Worm (Caenorhabditis elegans) whole organism, young adult: ENCODE measurements around the gene pat-6.

ENCODE experiments used
- B0261.1 ChIP-seq: sonication (generic microtip); optimal IDR thresholded peaks from 2 replicates; lab custom pipeline; 2016; ENCODE audit warnings: mild to moderate bottlenecking, missing genetic modification characterization, moderate library complexity, missing compliant biosample characterization
- C17E4.6 ChIP-seq: fragments of 200-800 bp; sonication (Bioruptor generic); IDR thresholded peaks from 2 replicates; pipeline ENCODE4 v1.3.6; 2022; ENCODE audit warnings: missing genetic modification reagents, missing genetic modification characterization, missing compliant biosample characterization
- D2030.7 ChIP-seq: fragments of 200-800 bp; sonication (Bioruptor generic); IDR thresholded peaks from 2 replicates; pipeline ENCODE4 v1.3.6; 2022; ENCODE audit warnings: missing genetic modification reagents, missing genetic modification characterization, missing compliant biosample characterization
- F22D6.2 ChIP-seq: sonication (generic microtip); optimal IDR thresholded peaks from 2 replicates; lab custom pipeline; 2016; ENCODE audit warnings: mild to moderate bottlenecking, missing genetic modification characterization, missing compliant biosample characterization
- F57C9.4 ChIP-seq: sonication (generic microtip); optimal IDR thresholded peaks from 2 replicates; lab custom pipeline; 2017; ENCODE audit warnings: mild to moderate bottlenecking, missing genetic modification characterization, missing compliant biosample characterization
- K12H6.12 ChIP-seq: fragments of 200-800 bp; sonication (Bioruptor generic); optimal IDR thresholded peaks from 2 replicates; lab custom pipeline; 2018; ENCODE audit warnings: mild to moderate bottlenecking, missing genetic modification characterization, missing compliant biosample characterization
- T07F8.4 ChIP-seq: sonication (generic microtip); optimal IDR thresholded peaks from 2 replicates; lab custom pipeline; 2016; ENCODE audit warnings: mild to moderate bottlenecking, missing genetic modification characterization, moderate library complexity, missing compliant biosample characterization
- Y79H2A.3 ChIP-seq: fragments of 200-800 bp; sonication (Bioruptor generic); conservative IDR thresholded peaks from 2 replicates; pipeline ENCODE4 v1.3.6; 2022; ENCODE audit warnings: missing genetic modification reagents, missing genetic modification characterization, missing compliant biosample characterization
- Y95B8A.8 ChIP-seq: fragments of 200-800 bp; sonication (Bioruptor generic); IDR thresholded peaks from 2 replicates; pipeline ENCODE4 v1.3.6; 2022; ENCODE audit warnings: missing genetic modification reagents, missing genetic modification characterization, missing compliant biosample characterization
- ZK185.1 ChIP-seq: sonication (generic microtip); optimal IDR thresholded peaks from 2 replicates; lab custom pipeline; 2016; ENCODE audit warnings: mild to moderate bottlenecking, missing genetic modification characterization, missing compliant biosample characterization; ENCODE audit not compliant: poor library complexity, severe bottlenecking
- akir-1 ChIP-seq: fragments of 200-800 bp; sonication (Bioruptor generic); optimal IDR thresholded peaks from 2 replicates; lab custom pipeline; 2018; ENCODE audit warnings: mild to moderate bottlenecking, missing genetic modification characterization, moderate library complexity, missing compliant biosample characterization
- aptf-2 ChIP-seq: fragments of 200-800 bp; sonication (Bioruptor generic); conservative IDR thresholded peaks from 2 replicates; pipeline ENCODE4 v1.3.6; 2022; ENCODE audit warnings: missing genetic modification reagents, missing genetic modification characterization, missing compliant biosample characterization
- attf-5 ChIP-seq: fragments of 200-800 bp; sonication (Bioruptor generic); optimal IDR thresholded peaks from 2 replicates; lab custom pipeline; 2018; ENCODE audit warnings: mild to moderate bottlenecking, missing genetic modification characterization, missing compliant biosample characterization
- bed-1 ChIP-seq: fragments of 200-800 bp; sonication (Bioruptor generic); IDR thresholded peaks from 2 replicates; pipeline ENCODE4 v1.3.6; 2022; ENCODE audit warnings: missing genetic modification reagents, missing genetic modification characterization, missing compliant biosample characterization
- ceh-79 ChIP-seq: sonication (generic microtip); optimal IDR thresholded peaks from 2 replicates; lab custom pipeline; 2017; ENCODE audit warnings: mild to moderate bottlenecking, missing genetic modification characterization, missing compliant biosample characterization
- dpff-1 ChIP-seq: sonication (generic microtip); optimal IDR thresholded peaks from 2 replicates; lab custom pipeline; 2017; ENCODE audit warnings: mild to moderate bottlenecking, missing genetic modification characterization, missing compliant biosample characterization
- efl-1 ChIP-seq: fragments of 150-350 bp; optimal IDR thresholded peaks from 2 replicates; lab custom pipeline; 2014; ENCODE audit warnings: missing biosample characterization, missing genetic modification reagents, missing genetic modification characterization
- egrh-3 ChIP-seq: fragments of 200-800 bp; sonication (Bioruptor generic); IDR thresholded peaks from 2 replicates; pipeline ENCODE4 v1.3.6; 2022; ENCODE audit warnings: missing genetic modification reagents, missing genetic modification characterization, missing compliant biosample characterization
- let-526 ChIP-seq: fragments of 200-800 bp; sonication (Bioruptor generic); IDR thresholded peaks from 2 replicates; pipeline ENCODE4 v1.3.6; 2022; ENCODE audit warnings: missing genetic modification reagents, missing genetic modification characterization, missing compliant biosample characterization
- let-607 ChIP-seq, 2 experiments: fragments of 200-800 bp in 1 of 2; sonication (Bioruptor generic) in 1 of 2; sonication (generic microtip) in 1 of 2; optimal IDR thresholded peaks; 2 replicates each; lab custom pipeline; 2016 to 2018; ENCODE audit warnings: mild to moderate bottlenecking in 2 of 2, missing compliant biosample characterization in 2 of 2, missing genetic modification characterization in 2 of 2, moderate library complexity in 2 of 2, missing genotype in 1 of 2
- lin-26 ChIP-seq: fragments of 200-800 bp; sonication (Bioruptor generic); IDR thresholded peaks from 2 replicates; pipeline ENCODE4 v1.3.6; 2022; ENCODE audit warnings: missing genetic modification reagents, missing genetic modification characterization, missing compliant biosample characterization
- lin-40 ChIP-seq: sonication (generic microtip); optimal IDR thresholded peaks from 2 replicates; lab custom pipeline; 2016; ENCODE audit warnings: missing genetic modification characterization, mild to moderate bottlenecking, missing compliant biosample characterization, missing genotype, missing genetic modification reagents
- lin-54 ChIP-seq: fragments of 200-800 bp; sonication (Bioruptor generic); optimal IDR thresholded peaks from 2 replicates; lab custom pipeline; 2018; ENCODE audit warnings: mild to moderate bottlenecking, missing genetic modification characterization, missing compliant biosample characterization
- lsy-27 ChIP-seq: sonication (generic microtip); optimal IDR thresholded peaks from 2 replicates; lab custom pipeline; 2017; ENCODE audit warnings: missing genetic modification characterization, mild to moderate bottlenecking, missing compliant biosample characterization, antibody characterized with exemption, missing genotype, borderline replicate concordance; ENCODE audit not compliant: insufficient read depth
- madf-8 ChIP-seq: fragments of 200-800 bp; sonication (Bioruptor generic); conservative IDR thresholded peaks from 2 replicates; pipeline ENCODE4 v1.3.6; 2022; ENCODE audit warnings: missing genetic modification reagents, missing genetic modification characterization, missing compliant biosample characterization
- mes-4 ChIP-seq: sonication (generic microtip); optimal IDR thresholded peaks from 2 replicates; lab custom pipeline; 2016; ENCODE audit warnings: missing genotype, missing genetic modification characterization, missing compliant biosample characterization
- mxl-1 ChIP-seq: sonication (generic microtip); optimal IDR thresholded peaks from 2 replicates; lab custom pipeline; 2016; ENCODE audit warnings: missing genetic modification characterization, missing compliant biosample characterization
- nhr-179 ChIP-seq: sonication (generic microtip); optimal IDR thresholded peaks from 2 replicates; lab custom pipeline; 2016; ENCODE audit warnings: mild to moderate bottlenecking, missing genetic modification characterization, missing compliant biosample characterization
- nhr-80 ChIP-seq: sonication (generic microtip); optimal IDR thresholded peaks from 2 replicates; lab custom pipeline; 2016; ENCODE audit warnings: missing genetic modification characterization, missing compliant biosample characterization
- pbrm-1 ChIP-seq: fragments of 200-800 bp; sonication (Bioruptor generic); IDR thresholded peaks from 2 replicates; pipeline ENCODE4 v1.3.6; 2022; ENCODE audit warnings: missing genetic modification reagents, missing genetic modification characterization, missing compliant biosample characterization
- repo-1 ChIP-seq: sonication (generic microtip); optimal IDR thresholded peaks from 2 replicates; lab custom pipeline; 2017; ENCODE audit warnings: mild to moderate bottlenecking, missing genetic modification characterization, missing compliant biosample characterization
- sea-2 ChIP-seq: fragments of 200-800 bp; sonication (Bioruptor generic); IDR thresholded peaks from 2 replicates; pipeline ENCODE4 v1.3.6; 2022; ENCODE audit warnings: missing genetic modification characterization, missing compliant biosample characterization
- snpc-4 ChIP-seq, 5 experiments: fragments of 150-350 bp in 1 of 5; sonication (generic microtip) in 4 of 5; optimal IDR thresholded peaks; 2 replicates each; lab custom pipeline; 2014 to 2018; ENCODE audit warnings: missing genetic modification characterization in 5 of 5, missing biosample characterization in 3 of 5, antibody characterized with exemption in 2 of 5, mild to moderate bottlenecking in 2 of 5, missing compliant biosample characterization in 2 of 5, missing genotype in 2 of 5, moderate library complexity in 2 of 5, missing genetic modification reagents in 1 of 5
- somi-1 ChIP-seq: fragments of 200-800 bp; sonication (Bioruptor generic); optimal IDR thresholded peaks from 2 replicates; lab custom pipeline; 2018; ENCODE audit warnings: mild to moderate bottlenecking, missing genetic modification characterization, missing compliant biosample characterization
- sptf-2 ChIP-seq: fragments of 200-800 bp; sonication (Bioruptor generic); optimal IDR thresholded peaks from 2 replicates; lab custom pipeline; 2018; ENCODE audit warnings: mild to moderate bottlenecking, missing genetic modification characterization, missing compliant biosample characterization
- tbp1 ChIP-seq: fragments of 200-800 bp; sonication (Bioruptor generic); optimal IDR thresholded peaks from 2 replicates; lab custom pipeline; 2018; ENCODE audit warnings: mild to moderate bottlenecking, missing genetic modification characterization, missing compliant biosample characterization
- tbx-9 ChIP-seq: sonication (generic microtip); optimal IDR thresholded peaks from 2 replicates; lab custom pipeline; 2016; ENCODE audit warnings: borderline replicate concordance, missing genetic modification characterization, inconsistent platforms, missing compliant biosample characterization
- unc-130 ChIP-seq: sonication (generic microtip); optimal IDR thresholded peaks from 2 replicates; lab custom pipeline; 2016; ENCODE audit warnings: missing genetic modification reagents, missing genetic modification characterization, missing compliant biosample characterization
- unc-62 ChIP-seq: fragments of 150-350 bp; optimal IDR thresholded peaks from 2 replicates; lab custom pipeline; 2014; ENCODE audit warnings: missing biosample characterization, missing genetic modification reagents, missing genetic modification characterization
- zfh-2 ChIP-seq: fragments of 200-800 bp; sonication (Bioruptor generic); conservative IDR thresholded peaks from 2 replicates; pipeline ENCODE4 v1.3.6; 2022; ENCODE audit warnings: missing genetic modification reagents, missing genetic modification characterization, missing compliant biosample characterization

Gene pat-6

ce11 chrIV:274185-274584 lies 10.2 kb upstream of the pat-6 start, which contains the start of gene sma-10 (continued):
- peak; percentile 55 for TF ChIP-seq lin-40
- TF ChIP-seq K12H6.12 (tag; lab: Kevin White, UChicago) = no peak
- no peak for TF ChIP-seq F22D6.2 (tag; lab: Kevin White, UChicago)
- TF ChIP-seq mes-4 (tag; lab: Kevin White, UChicago) = no peak
- TF ChIP-seq ceh-79 (tag; lab: Kevin White, UChicago) = no peak
- no peak for TF ChIP-seq Y79H2A.3
- TF ChIP-seq D2030.7 (GFP tag; lab: Robert Waterston, UW) = no peak
- TF ChIP-seq Y95B8A.8 (GFP tag; lab: Robert Waterston, UW) = no peak
- TF ChIP-seq sptf-2 (GFP tag; lab: Kevin White, UChicago) = no peak
- peak; percentile 11 for TF ChIP-seq lin-54 (GFP tag; lab: Kevin White, UChicago)
- peak; percentile 44 for TF ChIP-seq tbp1 (GFP tag; lab: Kevin White, UChicago)
- TF ChIP-seq lin-26 (GFP tag; lab: Robert Waterston, UW) = no peak
- TF ChIP-seq nhr-80 = peak; percentile 95
- TF ChIP-seq snpc-4 (GFP tag; optimal IDR thresholded peaks at IDR 0.05; lab: Kevin White, UChicago) = no peak
- TF ChIP-seq snpc-4 (tag; optimal IDR thresholded peaks at IDR 0.05; lab: Kevin White, UChicago) = peak in 1 of 4 experiments; percentile 11
- no peak for TF ChIP-seq B0261.1 (tag; lab: Kevin White, UChicago)
- TF ChIP-seq nhr-179 (tag; lab: Kevin White, UChicago) = no peak
- peak in 1 of 2 experiments; percentile 24 for TF ChIP-seq let-607 (tag; optimal IDR thresholded peaks at IDR 0.05; lab: Kevin White, UChicago)
- TF ChIP-seq F57C9.4 = no peak
- TF ChIP-seq zfh-2 (GFP tag; lab: Robert Waterston, UW) = no peak
- no peak for TF ChIP-seq mxl-1 (tag; lab: Kevin White, UChicago)
- no peak for TF ChIP-seq ZK185.1 (tag; lab: Kevin White, UChicago)
- no peak for TF ChIP-seq lsy-27 (tag; lab: Kevin White, UChicago)
- TF ChIP-seq efl-1 = no peak
- TF ChIP-seq pbrm-1 (GFP tag; lab: Robert Waterston, UW) = no peak
- peak; percentile 65 for TF ChIP-seq attf-5
- no peak for TF ChIP-seq unc-62 (GFP tag; lab: Kevin White, UChicago)
- TF ChIP-seq T07F8.4 (tag; lab: Kevin White, UChicago) = no peak
- TF ChIP-seq, all 124 proteins: peak for 10

- TF ChIP-seq sea-2 (GFP tag; lab: Robert Waterston, UW) = no peak
- TF ChIP-seq somi-1 (GFP tag; lab: Kevin White, UChicago) = no peak
- no peak for TF ChIP-seq madf-8 (GFP tag; lab: Robert Waterston, UW)
- TF ChIP-seq let-526 (GFP tag; lab: Robert Waterston, UW) = no peak
- TF ChIP-seq dpff-1 (tag; lab: Kevin White, UChicago) = no peak
- no peak for TF ChIP-seq egrh-3 (GFP tag; lab: Robert Waterston, UW)
- no peak for TF ChIP-seq bed-1 (GFP tag; lab: Robert Waterston, UW)
- TF ChIP-seq F22D6.2 (tag; lab: Kevin White, UChicago) = no peak
- TF ChIP-seq C17E4.6 = no peak
- TF ChIP-seq repo-1 = no peak
- no peak for TF ChIP-seq aptf-2
- TF ChIP-seq unc-130 (GFP tag; lab: Kevin White, UChicago) = no peak
- no peak for TF ChIP-seq tbx-9 (tag; lab: Kevin White, UChicago)
- TF ChIP-seq akir-1 (GFP tag; lab: Kevin White, UChicago) = no peak
- no peak for TF ChIP-seq unc-62 (GFP tag; lab: Kevin White, UChicago)
- TF ChIP-seq, all 124 proteins: peak for 0
These were observed 9.3 kb upstream of the pat-6 start, which contains the start of gene srh-282 for ce11 chrIV:273299-273698. srh-282 (minus strand) TSS chrIV:273399.
